Worm (Caenorhabditis elegans): Measurements from ENCODE around the gene F49C5.3.
"Not testable (repeated sequence)": the region's sequence is repeated elsewhere in the genome, so short reads cannot be mapped to it uniquely, and the experiment has no call there.

F49C5.3 gene

DNA sequence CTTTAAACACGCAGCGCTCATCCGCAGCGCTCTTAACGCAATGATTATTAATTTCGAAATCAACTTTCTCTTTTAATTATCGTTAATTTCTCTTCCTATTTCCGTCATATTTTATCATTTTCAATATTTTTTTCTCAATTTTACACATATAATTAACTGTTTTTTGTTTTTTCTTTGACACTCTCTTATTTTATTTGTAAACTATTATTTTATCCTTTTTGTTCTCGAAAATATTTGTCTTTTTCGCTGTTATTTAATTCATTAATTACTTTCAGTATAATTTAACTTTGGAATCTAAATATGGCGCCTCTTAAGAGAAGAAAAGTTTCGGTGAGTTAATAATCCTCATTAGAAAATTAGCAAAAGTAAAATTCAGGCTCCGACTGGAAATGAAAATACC, at the start of gene F49C5.3:
TSS of gene F49C5.3 (plus strand) at position 301 of the 400 bp plus-strand sequence.
- TF ChIP-seq unc-62 (GFP tag; optimal IDR thresholded peaks at IDR 0.05), result not testable (repeated sequence)

DNA sequence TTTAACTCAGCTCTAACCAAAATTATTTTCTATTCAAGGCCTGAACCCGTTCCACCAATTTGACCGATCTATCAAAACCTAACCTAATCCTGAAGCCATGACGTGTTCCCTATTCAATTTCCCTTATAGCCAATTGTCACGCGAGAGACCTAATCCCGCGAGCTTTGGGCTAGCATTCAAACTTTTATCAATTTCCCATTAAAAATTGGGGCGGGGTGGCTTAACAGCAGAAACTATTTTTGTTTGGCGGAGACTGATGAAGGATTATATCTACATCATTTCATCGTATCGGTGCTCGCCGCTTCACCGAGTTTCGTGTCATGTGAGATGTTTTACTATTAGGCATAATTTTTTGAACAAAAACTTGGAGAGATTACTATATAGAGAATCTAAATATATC, 47.5 kb upstream of the F49C5.3 start:
- TF ChIP-seq unc-62 (GFP tag; optimal IDR thresholded peaks at IDR 0.05), result no peak

DNA sequence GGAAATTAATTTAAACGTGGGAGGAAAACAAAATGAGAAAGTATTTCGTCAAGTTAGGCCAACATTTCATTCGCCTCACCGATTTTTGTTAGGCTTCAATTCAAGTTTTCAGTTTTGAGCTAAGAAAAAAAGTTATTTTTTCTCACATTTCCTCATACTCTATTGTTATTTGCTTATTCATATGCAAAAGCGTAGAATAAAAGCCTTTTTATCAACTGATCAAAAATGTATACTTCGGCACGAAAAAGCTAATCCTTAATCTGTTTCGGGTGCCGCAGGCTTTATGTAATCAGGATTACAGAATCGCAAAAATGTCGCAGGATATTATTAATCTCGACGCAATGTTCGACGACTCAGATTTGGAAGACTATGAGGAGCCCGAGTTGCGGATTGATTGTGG, 46.4 kb upstream of the F49C5.3 start, which contains the start of gene T21B4.15:
TSS of gene T21B4.15 (plus strand) at position 301 of the 400 bp plus-strand sequence.
- no peak for TF ChIP-seq unc-62 (GFP tag; optimal IDR thresholded peaks at IDR 0.05)

DNA sequence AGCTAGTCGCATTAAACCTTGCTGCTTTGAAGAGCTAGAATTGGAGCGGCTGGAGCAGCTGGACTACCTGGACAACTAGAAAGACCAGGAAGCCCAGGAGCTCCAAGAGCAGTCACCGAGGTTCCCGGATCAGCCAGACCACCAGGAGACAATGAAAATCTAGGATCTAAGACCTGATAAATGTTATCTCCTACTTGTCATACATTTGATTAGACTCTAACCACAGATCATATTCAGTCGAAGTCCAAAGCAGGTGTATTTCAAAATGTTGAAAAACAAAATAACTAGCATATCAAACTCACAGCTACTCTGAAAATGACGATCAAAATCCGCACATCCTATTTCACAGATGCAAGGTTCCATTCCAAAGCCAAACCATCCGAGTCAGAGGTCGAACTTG, 44.4 kb upstream of the F49C5.3 start, which contains the start of gene srz-6:
TSS of gene srz-6 (plus strand) at position 301 of the 400 bp plus-strand sequence.
- TF ChIP-seq unc-62 (GFP tag; optimal IDR thresholded peaks at IDR 0.05), result no peak

DNA sequence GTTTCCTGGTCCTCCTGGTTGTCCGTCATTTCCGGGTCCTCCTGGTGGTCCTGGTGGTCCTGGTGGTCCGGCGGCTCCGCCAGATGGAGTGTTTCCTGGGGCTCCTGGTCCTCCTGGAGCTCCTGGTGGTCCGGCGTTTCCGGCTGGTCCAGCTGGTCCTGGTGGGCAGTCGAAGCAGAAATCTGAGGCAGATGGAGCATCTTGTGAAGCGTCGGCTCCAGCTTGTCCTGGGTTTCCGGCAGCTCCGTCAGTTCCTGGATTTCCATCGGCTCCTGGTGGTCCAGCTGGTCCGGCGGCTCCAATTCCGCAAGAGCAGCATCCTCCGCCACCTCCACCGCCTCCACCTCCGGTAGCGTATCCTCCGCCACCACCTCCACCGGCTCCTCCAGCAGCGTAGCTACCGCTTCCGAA, 42.2 kb upstream of the F49C5.3 start:
- no peak for TF ChIP-seq unc-62 (GFP tag; optimal IDR thresholded peaks at IDR 0.05)

DNA sequence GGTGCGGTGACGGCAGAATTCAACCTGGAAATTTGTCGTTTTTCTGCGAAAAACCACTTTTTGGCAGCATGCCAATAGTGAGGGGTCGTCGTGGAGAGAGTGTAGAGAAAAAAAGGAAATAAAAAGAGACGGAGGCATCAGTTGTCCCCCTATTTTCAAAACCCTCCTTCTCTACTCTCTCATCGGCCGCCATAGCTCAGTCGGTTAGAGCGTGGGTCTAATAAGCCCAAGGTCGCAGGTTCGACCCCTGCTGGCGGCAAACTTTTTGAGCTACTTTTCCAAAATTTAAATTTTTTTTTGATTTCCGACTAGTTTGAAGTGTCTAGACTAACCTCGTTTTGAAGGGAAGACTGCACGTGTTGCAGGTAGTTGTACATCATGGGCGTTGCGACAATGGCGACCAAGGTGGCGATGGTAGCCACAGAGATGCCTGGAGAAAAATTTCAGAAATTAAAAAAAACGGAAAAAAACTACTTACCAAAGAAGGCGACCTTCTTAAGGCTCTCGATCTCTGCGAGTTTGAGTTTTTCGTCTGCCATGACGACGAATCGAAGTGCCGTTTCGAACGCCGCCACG, 41.7 kb upstream of the F49C5.3 start, which contains the start of gene col-85:
TSS of gene col-85 (minus strand) at position 540 of the 576 bp plus-strand sequence.
- TF ChIP-seq unc-62 (GFP tag; optimal IDR thresholded peaks at IDR 0.05), result no peak

DNA sequence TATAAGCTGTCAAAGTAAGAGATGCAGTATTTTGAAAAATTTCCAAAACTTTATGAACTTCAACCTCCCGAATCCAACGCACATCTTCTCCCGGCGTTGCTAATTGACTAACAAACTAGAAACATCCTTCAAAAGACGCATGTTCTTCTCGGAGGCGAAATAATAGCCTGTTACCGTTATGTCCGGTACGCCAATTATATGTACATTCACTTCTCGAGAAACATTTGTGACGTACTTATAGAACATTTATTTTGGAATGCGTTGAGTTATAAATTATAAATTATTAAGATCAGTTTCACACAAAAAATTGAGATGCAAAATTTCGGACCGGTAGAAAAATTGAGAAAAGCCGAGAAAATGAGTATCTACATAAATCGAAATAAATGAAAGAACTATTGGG, 39.3 kb upstream of the F49C5.3 start, which contains the start of gene T21B4.3:
TSS of gene T21B4.3 (minus strand) at position 101 of the 400 bp plus-strand sequence.
- no peak for TF ChIP-seq unc-62 (GFP tag; optimal IDR thresholded peaks at IDR 0.05)

DNA sequence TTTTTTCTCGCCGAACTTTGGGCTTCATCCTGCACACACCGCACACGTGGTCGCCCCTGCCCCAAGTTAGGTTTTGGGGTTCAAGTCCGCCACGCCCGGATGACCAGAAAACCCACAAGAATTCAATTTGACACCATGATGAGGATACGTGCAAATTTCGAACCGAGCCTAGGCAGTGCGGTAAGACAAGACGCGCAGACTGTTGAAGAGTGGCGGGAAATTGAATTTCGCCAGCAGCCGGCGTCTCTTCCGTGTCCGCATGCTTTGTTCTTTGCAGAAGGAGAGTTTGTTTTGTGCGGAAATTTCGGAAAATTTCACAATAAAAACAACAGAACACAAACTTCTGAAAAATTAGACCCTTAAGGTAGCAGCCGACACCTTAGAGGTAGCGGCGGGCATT, 36.3 kb upstream of the F49C5.3 start:
- no peak for TF ChIP-seq unc-62 (GFP tag; optimal IDR thresholded peaks at IDR 0.05)

DNA sequence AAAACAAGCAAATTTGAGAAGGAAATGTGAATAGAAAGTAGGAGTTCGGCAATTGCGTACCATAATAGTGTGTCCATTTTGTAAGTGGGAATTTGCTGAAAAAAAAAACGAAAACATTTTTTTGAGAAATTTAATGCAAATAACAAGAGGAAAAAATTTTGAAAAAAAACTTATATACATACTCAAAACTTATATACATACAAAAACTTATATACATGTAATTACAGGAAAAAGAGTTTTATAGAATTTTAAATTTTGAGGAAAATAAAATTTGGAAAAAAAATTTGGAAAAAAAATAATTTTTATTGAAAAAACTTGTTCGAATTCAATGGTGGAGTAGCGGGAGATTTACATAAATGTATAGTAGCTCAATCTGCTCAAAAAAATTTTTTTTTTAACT, 33.5 kb upstream of the F49C5.3 start, which contains the start of gene ador-1:
TSS of gene ador-1 (minus strand) at position 101 of the 400 bp plus-strand sequence.
- TF ChIP-seq unc-62 (GFP tag; optimal IDR thresholded peaks at IDR 0.05), result no peak

DNA sequence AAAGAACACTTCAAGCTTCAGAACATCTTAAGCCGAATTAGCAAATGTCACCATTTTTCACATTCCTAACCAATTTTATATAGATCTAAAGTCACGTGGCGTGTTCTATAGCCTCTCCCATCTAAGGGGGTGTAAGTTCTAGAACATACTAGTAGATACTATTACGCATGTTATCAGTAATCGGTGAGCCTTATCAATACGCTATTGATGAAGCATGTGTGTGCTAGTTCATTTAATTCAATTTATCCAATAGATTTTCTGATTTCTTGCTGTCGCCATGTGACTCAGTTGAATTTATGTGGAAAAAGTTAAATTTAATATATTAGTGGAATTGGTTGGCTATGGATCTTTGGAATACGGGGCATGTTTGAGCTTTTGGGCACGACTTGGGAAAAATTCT, 29.8 kb upstream of the F49C5.3 start:
- TF ChIP-seq unc-62 (GFP tag; optimal IDR thresholded peaks at IDR 0.05), result no peak

DNA sequence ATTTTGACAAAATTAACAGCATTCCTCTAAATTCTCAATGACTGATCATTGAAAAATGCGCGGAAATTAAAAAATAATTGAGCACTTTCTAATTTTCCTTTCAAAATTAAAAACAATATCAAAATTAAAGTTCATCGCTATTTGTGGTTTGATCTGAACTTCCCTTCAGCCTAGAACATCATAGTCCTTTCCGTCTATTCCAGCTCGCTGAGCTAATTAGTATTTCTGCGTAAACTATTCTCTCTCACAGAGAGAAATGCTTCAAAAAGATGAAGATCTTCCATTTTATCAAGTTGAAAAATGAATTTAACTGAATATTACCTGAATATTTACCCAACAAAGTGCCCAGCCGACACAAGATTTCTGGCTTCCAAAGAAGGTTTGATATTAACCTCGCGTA, 29.3 kb upstream of the F49C5.3 start, which contains the start of gene srh-68:
TSS of gene srh-68 (plus strand) at position 301 of the 400 bp plus-strand sequence.
- no peak for TF ChIP-seq unc-62 (GFP tag; optimal IDR thresholded peaks at IDR 0.05)

DNA sequence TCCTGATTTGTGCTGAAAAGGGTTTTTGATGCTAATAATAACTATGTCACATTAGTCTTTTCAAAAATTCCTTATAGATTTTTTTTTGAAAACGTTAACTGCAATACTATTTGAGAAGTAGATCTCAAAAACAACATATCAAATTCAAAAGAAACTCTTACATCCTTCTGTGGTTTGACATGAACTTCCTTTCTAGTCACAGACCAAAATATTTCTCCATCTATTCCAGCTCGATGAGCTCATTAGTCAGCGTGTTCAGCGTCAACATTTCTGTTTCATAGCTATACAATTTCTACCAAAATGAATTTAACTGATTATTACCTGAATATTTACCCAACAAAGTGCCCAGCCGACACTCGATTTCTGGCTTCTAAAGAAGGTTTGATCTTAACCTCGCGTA, 27.7 kb upstream of the F49C5.3 start, which contains the start of gene srh-67:
TSS of gene srh-67 (plus strand) at position 301 of the 400 bp plus-strand sequence.
- no peak for TF ChIP-seq unc-62 (GFP tag; optimal IDR thresholded peaks at IDR 0.05)

DNA sequence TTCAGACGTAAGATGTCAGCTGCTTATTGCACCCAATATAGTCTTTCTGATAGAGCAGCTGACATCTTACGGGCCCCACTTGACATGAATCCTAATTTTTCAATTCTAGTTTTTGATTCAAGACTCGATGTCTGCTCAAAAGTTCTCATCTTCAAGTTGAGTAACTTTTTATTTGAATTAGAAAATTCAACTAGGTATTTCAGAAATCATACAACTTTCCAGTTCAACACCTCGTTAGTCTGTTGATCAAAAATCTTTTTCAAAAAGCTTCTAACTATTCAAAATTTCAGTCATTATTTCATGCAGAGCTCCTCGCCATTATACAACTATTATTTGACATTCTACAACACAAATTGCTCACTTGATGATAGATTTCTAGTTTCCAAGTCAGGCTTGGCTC, 24.4 kb upstream of the F49C5.3 start, which contains the start of gene srh-73:
TSS of gene srh-73 (plus strand) at position 301 of the 400 bp plus-strand sequence.
- TF ChIP-seq unc-62 (GFP tag; optimal IDR thresholded peaks at IDR 0.05), result no peak

DNA sequence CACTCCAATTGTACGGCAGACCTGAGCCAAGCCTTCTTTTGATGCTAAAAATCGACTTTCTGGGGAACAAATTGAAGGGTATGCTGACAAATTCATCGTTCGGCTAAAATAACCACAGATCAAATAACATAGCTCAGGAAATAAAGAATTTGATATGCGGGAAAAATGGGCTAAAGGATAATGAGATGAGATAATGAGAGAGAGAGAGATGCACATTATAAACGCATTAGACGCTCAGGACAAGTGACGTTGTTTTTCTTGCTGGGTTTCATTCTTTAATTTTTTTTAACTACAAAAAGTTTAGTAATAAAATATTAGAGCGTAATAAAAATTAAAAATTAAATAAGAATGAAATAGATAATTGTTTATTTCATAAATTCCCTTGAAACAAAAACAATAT, 21.7 kb upstream of the F49C5.3 start, which contains the start of gene srh-69:
TSS of gene srh-69 (minus strand) at position 101 of the 400 bp plus-strand sequence.
- no peak for TF ChIP-seq unc-62 (GFP tag; optimal IDR thresholded peaks at IDR 0.05)

DNA sequence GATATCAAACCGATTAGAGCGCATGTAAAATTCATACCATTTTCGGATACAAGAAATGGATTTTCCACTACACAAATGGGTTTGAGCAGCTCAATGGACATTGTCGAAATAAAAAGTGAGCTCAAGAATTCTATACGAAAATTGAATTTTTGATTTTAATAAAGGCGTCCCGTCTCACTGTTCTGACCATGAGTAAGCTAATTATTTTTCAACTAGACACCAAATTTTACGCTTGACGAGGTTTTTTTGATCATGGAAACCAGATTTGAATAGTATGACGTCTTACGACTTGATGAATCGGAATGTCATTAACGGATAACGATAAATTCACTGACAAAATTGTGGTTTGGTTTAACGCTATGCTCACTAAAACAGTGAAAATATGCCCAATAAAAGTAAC, 20.0 kb upstream of the F49C5.3 start, which contains the start of gene srh-61:
TSS of gene srh-61 (minus strand) at position 101 of the 400 bp plus-strand sequence.
- TF ChIP-seq unc-62 (GFP tag; optimal IDR thresholded peaks at IDR 0.05), result no peak

DNA sequence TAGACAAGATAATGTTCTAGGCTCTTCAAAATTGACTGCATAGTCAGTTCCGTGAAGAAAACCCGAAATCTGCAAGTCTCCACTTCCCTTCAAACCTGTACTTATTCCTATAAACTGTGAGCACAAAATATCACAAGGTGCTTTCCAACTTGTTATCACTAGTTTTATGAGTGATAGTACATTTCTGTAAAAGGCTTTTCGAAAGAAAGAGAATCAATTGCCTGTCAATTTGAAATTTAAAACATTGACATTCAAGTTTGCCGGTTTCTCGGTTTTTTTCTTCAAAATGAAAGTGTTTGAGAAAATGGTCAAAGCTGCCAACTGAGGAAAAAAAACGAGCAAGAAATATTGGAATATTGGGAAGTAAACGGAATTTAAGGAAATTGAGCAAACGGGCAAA, 18.3 kb upstream of the F49C5.3 start:
- TF ChIP-seq unc-62 (GFP tag; optimal IDR thresholded peaks at IDR 0.05), result no peak

DNA sequence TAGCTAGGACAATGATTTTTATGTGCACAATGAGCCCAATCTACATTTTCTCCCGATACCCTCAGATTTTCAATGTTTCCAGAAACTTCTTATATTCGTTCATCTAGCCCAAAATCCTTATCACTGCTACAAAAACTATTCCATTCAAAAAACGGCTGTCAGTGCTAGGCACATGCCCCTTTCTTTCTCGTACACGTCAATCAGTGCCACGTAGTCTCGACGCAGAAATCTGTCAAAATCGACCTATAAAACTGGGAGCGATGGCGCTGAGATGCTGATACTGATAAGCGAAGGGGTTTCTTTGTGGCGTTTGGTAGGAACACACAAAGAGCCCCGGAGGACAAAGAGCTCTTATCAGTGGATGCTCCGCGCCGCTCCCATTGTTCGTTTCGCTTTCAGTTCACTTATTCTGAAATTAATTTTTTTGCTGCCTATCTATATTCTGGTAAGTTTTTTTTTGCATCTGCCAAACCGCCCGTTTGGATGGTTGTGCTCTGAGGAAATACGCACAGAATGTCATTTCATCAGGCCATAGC, 17.4 kb upstream of the F49C5.3 start, which contains the start of gene srh-70:
TSS of gene srh-70 (minus strand) at position 51 of the 536 bp plus-strand sequence.
- TF ChIP-seq unc-62 (GFP tag; optimal IDR thresholded peaks at IDR 0.05), result no peak
